Worm (Caenorhabditis elegans): ENCODE data around the gene oatr-1.

Gene oatr-1

ce11 chrIII:6373850-6374474 lies 22.0 kb downstream of the oatr-1 start (continued):
- no peak for TF ChIP-seq lin-40 (tag; optimal IDR thresholded peaks at IDR 0.05)
- peak; percentile 38 for TF ChIP-seq F33H1.4 (GFP tag; IDR thresholded peaks at IDR 0.05)
- TF ChIP-seq B0336.3 (GFP tag; IDR thresholded peaks at IDR 0.05) = peak; percentile 98
- TF ChIP-seq nhr-27 (tag; optimal IDR thresholded peaks at IDR 0.05) = no peak
- TF ChIP-seq pbrm-1 (GFP tag; IDR thresholded peaks at IDR 0.05) = peak; percentile 57; the same call in 1 of the 2 replicates
- no peak for TF ChIP-seq mel-28 (tag; optimal IDR thresholded peaks at IDR 0.05; ENCODE audit: borderline replicate concordance)
- peak; percentile 86 for TF ChIP-seq nfyb-1 (GFP tag; IDR thresholded peaks at IDR 0.05)
- 0 out of 2 replicates have a peak, but pooled peaks have one; percentile 33 for TF ChIP-seq F37B4.10 (GFP tag; IDR thresholded peaks at IDR 0.05)
- TF ChIP-seq ztf-22 (GFP tag; optimal IDR thresholded peaks at IDR 0.05) = no peak
- TF ChIP-seq somi-1 (GFP tag; optimal IDR thresholded peaks at IDR 0.05) = peak; percentile 38
- peak; percentile 73 for TF ChIP-seq hsf-1 (GFP tag; IDR thresholded peaks at IDR 0.05)
- TF ChIP-seq F55B11.4 (tag; optimal IDR thresholded peaks at IDR 0.05; ENCODE audit: borderline replicate concordance, insufficient read depth) = no peak
- peak; percentile 82 for TF ChIP-seq dox-1 (GFP tag; IDR thresholded peaks at IDR 0.05)
- no peak for TF ChIP-seq F57C9.4 (tag; optimal IDR thresholded peaks at IDR 0.05)
- TF ChIP-seq tbx-9 (tag; optimal IDR thresholded peaks at IDR 0.05; ENCODE audit: borderline replicate concordance) = no peak
- TF ChIP-seq ccch-3 (GFP tag; optimal IDR thresholded peaks at IDR 0.05) = no peak
- peak; percentile 36 for TF ChIP-seq ceh-79 (tag; optimal IDR thresholded peaks at IDR 0.05)
- peak; percentile 99 for TF ChIP-seq him-1 (tag; optimal IDR thresholded peaks at IDR 0.05)
- TF ChIP-seq tlf-1 (GFP tag; optimal IDR thresholded peaks at IDR 0.05) = peak; percentile 88
- no peak for TF ChIP-seq rpc-1 (optimal IDR thresholded peaks at IDR 0.05)
- peak; percentile 11 for TF ChIP-seq rpc-1 (tag; optimal IDR thresholded peaks at IDR 0.05)
- TF ChIP-seq nhr-90 (tag; optimal IDR thresholded peaks at IDR 0.05) = peak; percentile 46
- peak; percentile 80 for TF ChIP-seq lin-26 (GFP tag; IDR thresholded peaks at IDR 0.05)
- peak; percentile 53 for TF ChIP-seq ZK185.1 (tag; optimal IDR thresholded peaks at IDR 0.05; ENCODE audit: poor library complexity, severe bottlenecking)
- TF ChIP-seq B0261.1 (tag; optimal IDR thresholded peaks at IDR 0.05) = peak; percentile 5
- no peak for TF ChIP-seq sea-2 (GFP tag; IDR thresholded peaks at IDR 0.05)
- TF ChIP-seq mcd-1 (GFP tag; IDR thresholded peaks at IDR 0.05) = peak; percentile 45
- peak; percentile 34; the same call in 1 of the 2 replicates for TF ChIP-seq ceh-40 (GFP tag; IDR thresholded peaks at IDR 0.05)
- TF ChIP-seq bed-2 (GFP tag; IDR thresholded peaks at IDR 0.05) = no peak
- peak; percentile 3; the same call in 1 of the 2 replicates for TF ChIP-seq F39B2.1 (GFP tag; IDR thresholded peaks at IDR 0.05)
- TF ChIP-seq ceh-27 (GFP tag; optimal IDR thresholded peaks at IDR 0.05) = no peak
- TF ChIP-seq madf-10 (tag; optimal IDR thresholded peaks at IDR 0.05) = no peak
- peak; percentile 28 for TF ChIP-seq efl-1 (GFP tag; optimal IDR thresholded peaks at IDR 0.05)
- TF ChIP-seq sdz-38 (tag; optimal IDR thresholded peaks at IDR 0.05) = no peak
- TF ChIP-seq cebp-1 (GFP tag; IDR thresholded peaks at IDR 0.05) = no peak
- peak; percentile 65 for TF ChIP-seq cebp-1 (tag; optimal IDR thresholded peaks at IDR 0.05)
- TF ChIP-seq nfya-2 (GFP tag; IDR thresholded peaks at IDR 0.05) = no peak
- no peak for TF ChIP-seq egrh-3 (GFP tag; IDR thresholded peaks at IDR 0.05)
- no peak for TF ChIP-seq bed-1 (GFP tag; IDR thresholded peaks at IDR 0.05)
- TF ChIP-seq zim-3 (tag; optimal IDR thresholded peaks at IDR 0.05) = peak; percentile 29
- TF ChIP-seq K12H6.12 (tag; optimal IDR thresholded peaks at IDR 0.05) = no peak
- TF ChIP-seq ekl-4 (GFP tag; IDR thresholded peaks at IDR 0.05) = peak; percentile 85
- no peak for TF ChIP-seq nhr-80 (tag; optimal IDR thresholded peaks at IDR 0.05)
- TF ChIP-seq nfya-1 (tag; optimal IDR thresholded peaks at IDR 0.05; ENCODE audit: borderline replicate concordance, insufficient read depth) = no peak
- peak in 2 of 3 experiments; percentile 19 to 45 for TF ChIP-seq lin-35 (GFP tag; optimal IDR thresholded peaks at IDR 0.05)
- TF ChIP-seq T26A5.8 (tag; optimal IDR thresholded peaks at IDR 0.05) = peak; percentile 57
- peak; percentile 36; the same call in 1 of the 2 replicates for TF ChIP-seq ceh-100 (GFP tag; IDR thresholded peaks at IDR 0.05)
- peak; percentile 16 for TF ChIP-seq chd-7 (tag; optimal IDR thresholded peaks at IDR 0.05)
- TF ChIP-seq lsl-1 (GFP tag; optimal IDR thresholded peaks at IDR 0.05) = peak; percentile 67
